Worm (Caenorhabditis elegans) whole organism, young adult: Measurements from ENCODE around the gene snrp-200.

Experiments
- B0261.1 ChIP-seq: sonication (generic microtip); optimal IDR thresholded peaks from 2 replicates; lab custom pipeline; 2016; ENCODE audit warnings: mild to moderate bottlenecking, missing genetic modification characterization, moderate library complexity, missing compliant biosample characterization
- B0336.3 ChIP-seq: fragments of 200-800 bp; sonication (Bioruptor generic); IDR thresholded peaks from 2 replicates; pipeline ENCODE4 v1.3.6; 2022; ENCODE audit warnings: missing genetic modification characterization, missing compliant biosample characterization
- F33H1.4 ChIP-seq: fragments of 200-800 bp; sonication (Bioruptor generic); IDR thresholded peaks from 2 replicates; pipeline ENCODE4 v1.3.6; 2022; ENCODE audit warnings: missing genetic modification reagents, missing genetic modification characterization, missing compliant biosample characterization
- F37B4.10 ChIP-seq: fragments of 200-800 bp; sonication (Bioruptor generic); IDR thresholded peaks from 2 replicates; pipeline ENCODE4 v1.3.6; 2022; ENCODE audit warnings: missing genetic modification characterization, missing compliant biosample characterization
- F39B2.1 ChIP-seq: fragments of 200-800 bp; sonication (Bioruptor generic); IDR thresholded peaks from 2 replicates; pipeline ENCODE4 v1.3.6; 2022; ENCODE audit warnings: missing genetic modification reagents, missing genetic modification characterization, missing compliant biosample characterization
- F49E8.2 ChIP-seq: sonication (generic microtip); optimal IDR thresholded peaks from 3 replicates; lab custom pipeline; 2017; ENCODE audit warnings: missing genetic modification characterization, mild to moderate bottlenecking, missing compliant biosample characterization, antibody characterized with exemption, moderate library complexity; ENCODE audit not compliant: insufficient read depth
- F52B5.7 ChIP-seq: sonication (generic microtip); optimal IDR thresholded peaks from 2 replicates; lab custom pipeline; 2016; ENCODE audit warnings: mild to moderate bottlenecking, missing genetic modification characterization, missing compliant biosample characterization
- F55B11.4 ChIP-seq: sonication (generic microtip); optimal IDR thresholded peaks from 2 replicates; lab custom pipeline; 2016; ENCODE audit warnings: missing compliant biosample characterization, missing genetic modification characterization, borderline replicate concordance; ENCODE audit not compliant: insufficient read depth
- F57A8.1 ChIP-seq: fragments of 200-800 bp; sonication (Bioruptor generic); optimal IDR thresholded peaks from 2 replicates; lab custom pipeline; 2018; ENCODE audit warnings: mild to moderate bottlenecking, missing genetic modification characterization, moderate library complexity, missing compliant biosample characterization
- Y79H2A.3 ChIP-seq: fragments of 200-800 bp; sonication (Bioruptor generic); conservative IDR thresholded peaks from 2 replicates; pipeline ENCODE4 v1.3.6; 2022; ENCODE audit warnings: missing genetic modification reagents, missing genetic modification characterization, missing compliant biosample characterization
- athp-1 ChIP-seq: sonication (generic microtip); optimal IDR thresholded peaks from 2 replicates; lab custom pipeline; 2017; ENCODE audit warnings: mild to moderate bottlenecking, missing genetic modification characterization, missing compliant biosample characterization
- attf-5 ChIP-seq: fragments of 200-800 bp; sonication (Bioruptor generic); optimal IDR thresholded peaks from 2 replicates; lab custom pipeline; 2018; ENCODE audit warnings: mild to moderate bottlenecking, missing genetic modification characterization, missing compliant biosample characterization
- attf-6 ChIP-seq: fragments of 200-800 bp; sonication (Bioruptor generic); IDR thresholded peaks from 2 replicates; pipeline ENCODE4 v1.3.6; 2022; ENCODE audit warnings: missing genetic modification reagents, missing genetic modification characterization, missing compliant biosample characterization
- ceh-40 ChIP-seq: fragments of 200-800 bp; sonication (Bioruptor generic); IDR thresholded peaks from 2 replicates; pipeline ENCODE4 v1.3.6; 2022; ENCODE audit warnings: missing genetic modification characterization, missing compliant biosample characterization
- ceh-91 ChIP-seq: fragments of 200-800 bp; sonication (Bioruptor generic); IDR thresholded peaks from 2 replicates; pipeline ENCODE4 v1.3.6; 2022; ENCODE audit warnings: missing genetic modification reagents, missing genetic modification characterization, missing compliant biosample characterization
- egl-44 ChIP-seq: fragments of 200-800 bp; sonication (Bioruptor generic); IDR thresholded peaks from 2 replicates; pipeline ENCODE4 v1.3.6; 2022; ENCODE audit warnings: missing genetic modification reagents, missing genetic modification characterization, missing compliant biosample characterization
- egrh-3 ChIP-seq: fragments of 200-800 bp; sonication (Bioruptor generic); IDR thresholded peaks from 2 replicates; pipeline ENCODE4 v1.3.6; 2022; ENCODE audit warnings: missing genetic modification reagents, missing genetic modification characterization, missing compliant biosample characterization
- ekl-4 ChIP-seq: fragments of 200-800 bp; sonication (Bioruptor generic); IDR thresholded peaks from 2 replicates; pipeline ENCODE4 v1.3.6; 2022; ENCODE audit warnings: missing genetic modification reagents, missing genetic modification characterization, missing compliant biosample characterization
- hmg-1.2 ChIP-seq: fragments of 200-800 bp; sonication (Bioruptor generic); IDR thresholded peaks from 2 replicates; pipeline ENCODE4 v1.3.6; 2022; ENCODE audit warnings: missing genetic modification reagents, missing genetic modification characterization, missing compliant biosample characterization
- hmg-20 ChIP-seq: fragments of 200-800 bp; sonication (Bioruptor generic); IDR thresholded peaks from 2 replicates; pipeline ENCODE4 v1.3.6; 2022; ENCODE audit warnings: missing genetic modification reagents, missing genetic modification characterization, missing compliant biosample characterization
- lag-1 ChIP-seq: fragments of 200-800 bp; sonication (Bioruptor generic); IDR thresholded peaks from 2 replicates; pipeline ENCODE4 v1.3.6; 2022; ENCODE audit warnings: missing genetic modification reagents, missing genetic modification characterization, missing compliant biosample characterization
- let-526 ChIP-seq: fragments of 200-800 bp; sonication (Bioruptor generic); IDR thresholded peaks from 2 replicates; pipeline ENCODE4 v1.3.6; 2022; ENCODE audit warnings: missing genetic modification reagents, missing genetic modification characterization, missing compliant biosample characterization
- let-607 ChIP-seq, 2 experiments: fragments of 200-800 bp in 1 of 2; sonication (Bioruptor generic) in 1 of 2; sonication (generic microtip) in 1 of 2; optimal IDR thresholded peaks; 2 replicates each; lab custom pipeline; 2016 to 2018; ENCODE audit warnings: mild to moderate bottlenecking in 2 of 2, missing compliant biosample characterization in 2 of 2, missing genetic modification characterization in 2 of 2, moderate library complexity in 2 of 2, missing genotype in 1 of 2
- lir-1 ChIP-seq: fragments of 200-800 bp; sonication (Bioruptor generic); conservative IDR thresholded peaks from 2 replicates; pipeline ENCODE4 v1.3.6; 2022; ENCODE audit warnings: missing genetic modification reagents, missing genetic modification characterization, missing compliant biosample characterization
- lsl-1 ChIP-seq: fragments of 200-800 bp; sonication (Bioruptor generic); optimal IDR thresholded peaks from 2 replicates; lab custom pipeline; 2018; ENCODE audit warnings: mild to moderate bottlenecking, missing genetic modification characterization, moderate library complexity, missing compliant biosample characterization
- lsy-27 ChIP-seq: sonication (generic microtip); optimal IDR thresholded peaks from 2 replicates; lab custom pipeline; 2017; ENCODE audit warnings: missing genetic modification characterization, mild to moderate bottlenecking, missing compliant biosample characterization, antibody characterized with exemption, missing genotype, borderline replicate concordance; ENCODE audit not compliant: insufficient read depth
- madf-6 ChIP-seq: fragments of 200-800 bp; sonication (Bioruptor generic); IDR thresholded peaks from 2 replicates; pipeline ENCODE4 v1.3.6; 2022; ENCODE audit warnings: missing genetic modification reagents, missing genetic modification characterization, missing compliant biosample characterization
- mcd-1 ChIP-seq: fragments of 200-800 bp; sonication (Bioruptor generic); IDR thresholded peaks from 2 replicates; pipeline ENCODE4 v1.3.6; 2022; ENCODE audit warnings: missing genetic modification reagents, missing genetic modification characterization, missing compliant biosample characterization
- mxl-1 ChIP-seq: sonication (generic microtip); optimal IDR thresholded peaks from 2 replicates; lab custom pipeline; 2016; ENCODE audit warnings: missing genetic modification characterization, missing compliant biosample characterization
- nfya-1 ChIP-seq: sonication (generic microtip); optimal IDR thresholded peaks from 2 replicates; lab custom pipeline; 2017; ENCODE audit warnings: antibody characterized with exemption, missing compliant biosample characterization, missing genetic modification characterization, borderline replicate concordance; ENCODE audit not compliant: insufficient read depth
- nhr-27 ChIP-seq: fragments of 200-800 bp; sonication (Bioruptor generic); optimal IDR thresholded peaks from 2 replicates; lab custom pipeline; 2018; ENCODE audit warnings: mild to moderate bottlenecking, missing genetic modification characterization, moderate library complexity, missing compliant biosample characterization
- nhr-90 ChIP-seq: sonication (generic microtip); optimal IDR thresholded peaks from 2 replicates; lab custom pipeline; 2016; ENCODE audit warnings: missing genotype, mild to moderate bottlenecking, missing genetic modification characterization, missing compliant biosample characterization
- pbrm-1 ChIP-seq: fragments of 200-800 bp; sonication (Bioruptor generic); IDR thresholded peaks from 2 replicates; pipeline ENCODE4 v1.3.6; 2022; ENCODE audit warnings: missing genetic modification reagents, missing genetic modification characterization, missing compliant biosample characterization
- rcor-1 ChIP-seq: fragments of 200-800 bp; sonication (Bioruptor generic); IDR thresholded peaks from 2 replicates; pipeline ENCODE4 v1.3.6; 2022; ENCODE audit warnings: missing genetic modification reagents, missing genetic modification characterization, missing compliant biosample characterization
- rpc-1 ChIP-seq, 2 experiments: fragments of 150-350 bp in 1 of 2; sonication (generic microtip) in 1 of 2; optimal IDR thresholded peaks; 2 replicates each; lab custom pipeline; 2014 to 2018; ENCODE audit warnings: missing biosample characterization in 1 of 2, missing genetic modification characterization in 1 of 2, missing genetic modification reagents in 1 of 2, missing genotype in 1 of 2
- sea-2 ChIP-seq: fragments of 200-800 bp; sonication (Bioruptor generic); IDR thresholded peaks from 2 replicates; pipeline ENCODE4 v1.3.6; 2022; ENCODE audit warnings: missing genetic modification characterization, missing compliant biosample characterization
- snpc-1.3 ChIP-seq: sonication (generic microtip); optimal IDR thresholded peaks from 2 replicates; lab custom pipeline; 2017; ENCODE audit warnings: missing genetic modification characterization, mild to moderate bottlenecking, missing compliant biosample characterization, antibody characterized with exemption, moderate library complexity, missing genotype, missing genetic modification reagents; ENCODE audit not compliant: insufficient read depth
- snpc-3.4 ChIP-seq: sonication (generic microtip); optimal IDR thresholded peaks from 2 replicates; lab custom pipeline; 2017; ENCODE audit warnings: missing genetic modification characterization, mild to moderate bottlenecking, missing compliant biosample characterization, antibody characterized with exemption, moderate library complexity, missing genotype, missing genetic modification reagents
- unc-62 ChIP-seq: fragments of 150-350 bp; optimal IDR thresholded peaks from 2 replicates; lab custom pipeline; 2014; ENCODE audit warnings: missing biosample characterization, missing genetic modification reagents, missing genetic modification characterization
- xnd-1 ChIP-seq: sonication (generic microtip); optimal IDR thresholded peaks from 2 replicates; lab custom pipeline; 2016; ENCODE audit warnings: missing genotype, missing genetic modification reagents, missing genetic modification characterization, missing compliant biosample characterization
- zfh-2 ChIP-seq: fragments of 200-800 bp; sonication (Bioruptor generic); conservative IDR thresholded peaks from 2 replicates; pipeline ENCODE4 v1.3.6; 2022; ENCODE audit warnings: missing genetic modification reagents, missing genetic modification characterization, missing compliant biosample characterization
- ztf-25 ChIP-seq: fragments of 200-800 bp; sonication (Bioruptor generic); IDR thresholded peaks from 2 replicates; pipeline ENCODE4 v1.3.6; 2022; ENCODE audit warnings: missing genetic modification reagents, missing genetic modification characterization, missing compliant biosample characterization
- ztf-6 ChIP-seq: fragments of 200-800 bp; sonication (Bioruptor generic); IDR thresholded peaks from 2 replicates; pipeline ENCODE4 v1.3.6; 2022; ENCODE audit warnings: missing genetic modification reagents, missing genetic modification characterization, missing compliant biosample characterization

Gene snrp-200

DNA sequence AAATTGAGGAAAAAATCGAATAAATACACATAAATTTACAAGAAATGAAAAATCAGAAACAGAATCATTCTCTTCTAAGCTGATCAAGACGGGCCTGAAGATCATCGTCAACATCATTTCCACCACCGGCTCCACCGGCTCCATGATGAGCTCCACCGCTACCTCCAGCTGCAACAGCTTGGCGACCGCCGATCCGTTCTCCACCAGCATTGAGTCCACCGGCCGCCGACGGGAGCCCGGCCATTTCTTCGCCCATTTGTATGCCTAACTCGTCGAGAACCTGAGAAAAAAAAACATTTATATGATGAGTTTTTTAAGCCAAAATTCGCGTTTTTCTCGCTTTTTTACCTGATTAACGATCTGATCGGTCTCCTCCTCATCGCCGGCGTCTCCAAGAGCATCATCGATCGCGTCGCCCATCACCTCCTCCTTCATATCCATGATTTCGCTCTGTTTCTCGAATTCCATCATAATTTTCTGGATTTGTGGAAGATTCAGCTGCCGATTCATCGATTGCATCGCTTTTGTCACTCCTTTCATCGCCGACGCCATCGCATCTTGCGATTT lies 30.6 kb upstream of the snrp-200 start:
- no peak for TF ChIP-seq mxl-1 (tag; lab: Kevin White, UChicago)
- peak; percentile 82 for TF ChIP-seq zfh-2 (GFP tag; lab: Robert Waterston, UW)
- TF ChIP-seq F57A8.1 (GFP tag; lab: Kevin White, UChicago), result no peak
- peak; percentile 59; the same call in 1 of the 2 replicates for TF ChIP-seq egrh-3 (GFP tag; lab: Robert Waterston, UW)
- no peak for TF ChIP-seq snpc-1.3 (tag; lab: Kevin White, UChicago)
- no peak for TF ChIP-seq F37B4.10

DNA sequence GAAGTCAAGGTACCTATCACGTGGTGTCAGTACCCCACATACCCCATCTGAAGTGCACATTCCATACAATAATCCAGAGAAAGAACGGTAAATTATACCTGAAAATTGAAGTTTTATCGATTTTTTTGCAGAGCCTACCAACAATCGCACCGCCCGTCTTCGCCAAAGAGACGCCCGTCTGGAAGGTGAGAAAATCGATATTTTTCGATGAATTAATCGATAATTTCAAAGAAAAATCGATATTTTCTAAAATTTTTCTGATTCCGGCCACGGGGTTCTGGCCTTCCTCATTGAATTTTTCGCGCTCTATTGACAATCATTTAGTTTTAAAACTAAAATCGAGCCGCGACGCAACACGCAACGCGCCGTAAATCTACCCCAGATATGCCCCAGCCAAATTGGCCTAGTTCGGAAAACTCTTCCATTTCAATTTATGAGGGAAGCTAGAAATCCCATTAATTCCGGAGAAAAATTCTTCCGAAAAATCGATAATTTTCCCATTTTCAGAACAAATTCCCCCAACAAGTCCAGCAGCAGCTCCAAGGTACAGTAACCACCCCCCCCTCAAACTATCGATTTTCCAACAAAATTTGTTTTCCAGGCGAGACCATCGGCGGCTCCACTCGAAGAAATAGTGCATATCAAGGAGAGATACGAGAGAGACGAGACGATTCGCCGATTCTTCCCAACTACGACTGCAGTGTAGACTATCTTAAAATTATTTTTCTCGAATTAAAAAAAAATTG lies 29.9 kb upstream of the snrp-200 start:
- TF ChIP-seq ztf-6 (GFP tag; lab: Robert Waterston, UW), result no peak
- TF ChIP-seq attf-6 (GFP tag; lab: Robert Waterston, UW), result 0 out of 2 replicates have a peak, but pooled peaks have one; percentile 16
- no peak for TF ChIP-seq athp-1 (tag; lab: Kevin White, UChicago)
- TF ChIP-seq xnd-1 (tag; lab: Kevin White, UChicago), result no peak
- TF ChIP-seq egl-44 (GFP tag; lab: Robert Waterston, UW), result no peak
- peak; percentile 27; the same call in 1 of the 2 replicates for TF ChIP-seq mcd-1 (GFP tag; lab: Robert Waterston, UW)
- TF ChIP-seq rcor-1 (GFP tag; lab: Robert Waterston, UW), result no peak
- TF ChIP-seq unc-62 (GFP tag; lab: Kevin White, UChicago), result no peak
- no peak for TF ChIP-seq ceh-40 (GFP tag; lab: Robert Waterston, UW)
- TF ChIP-seq lag-1 (GFP tag; lab: Robert Waterston, UW), result no peak
- no peak for TF ChIP-seq F55B11.4
- peak; percentile 63 for TF ChIP-seq ekl-4 (GFP tag; lab: Robert Waterston, UW)
- no peak for TF ChIP-seq ztf-25
- no peak for TF ChIP-seq F57A8.1 (GFP tag; lab: Kevin White, UChicago)
- no peak for TF ChIP-seq rpc-1 (optimal IDR thresholded peaks at IDR 0.05; lab: Kevin White, UChicago)
- no peak for TF ChIP-seq rpc-1 (tag; optimal IDR thresholded peaks at IDR 0.05; lab: Kevin White, UChicago)
- TF ChIP-seq B0336.3 (GFP tag; lab: Robert Waterston, UW), result peak; percentile 59; the same call in 1 of the 2 replicates
- 0 out of 2 replicates have a peak, but pooled peaks have one; percentile 11 for TF ChIP-seq hmg-1.2 (GFP tag; lab: Robert Waterston, UW)
- TF ChIP-seq B0261.1 (tag; lab: Kevin White, UChicago), result no peak
- peak; percentile 25 for TF ChIP-seq nhr-27 (tag; lab: Kevin White, UChicago)
- TF ChIP-seq lsy-27, result no peak
- peak; percentile 50 for TF ChIP-seq madf-6 (GFP tag; lab: Robert Waterston, UW)
- TF ChIP-seq attf-5, result no peak
- TF ChIP-seq F49E8.2 (tag; lab: Kevin White, UChicago), result peak; percentile 9
- no peak for TF ChIP-seq pbrm-1
- TF ChIP-seq nfya-1 (tag; lab: Kevin White, UChicago), result no peak
- no peak for TF ChIP-seq F39B2.1 (GFP tag; lab: Robert Waterston, UW)
- no peak for TF ChIP-seq let-607 (tag; optimal IDR thresholded peaks at IDR 0.05; lab: Kevin White, UChicago)
- no peak for TF ChIP-seq ceh-91
- peak; percentile 6 for TF ChIP-seq snpc-3.4 (tag; lab: Kevin White, UChicago)
- TF ChIP-seq hmg-20 (GFP tag; lab: Robert Waterston, UW), result no peak
- TF ChIP-seq F37B4.10, result no peak
- no peak for TF ChIP-seq sea-2 (GFP tag; lab: Robert Waterston, UW)
- peak; percentile 14 for TF ChIP-seq lsl-1
- no peak for TF ChIP-seq nhr-90 (tag; lab: Kevin White, UChicago)
- TF ChIP-seq Y79H2A.3 (GFP tag; lab: Robert Waterston, UW), result no peak
- TF ChIP-seq let-526, result no peak
- TF ChIP-seq F33H1.4 (GFP tag; lab: Robert Waterston, UW), result no peak
- no peak for TF ChIP-seq F52B5.7 (tag; lab: Kevin White, UChicago)
- TF ChIP-seq lir-1 (GFP tag; lab: Robert Waterston, UW), result no peak
- no peak for TF ChIP-seq egrh-3 (GFP tag; lab: Robert Waterston, UW)
- no peak for TF ChIP-seq snpc-1.3 (tag; lab: Kevin White, UChicago)
